Worm (Caenorhabditis elegans) whole organism, L3 larva: Measurements from ENCODE around the gene nhr-37.

Source experiments
- ceh-16 ChIP-seq: sonication (generic microtip); optimal IDR thresholded peaks from 2 replicates; lab custom pipeline; 2017; ENCODE audit warnings: missing biosample characterization, missing genetic modification characterization
- elt-2 ChIP-seq: sonication (generic microtip); optimal IDR thresholded peaks from 2 replicates; lab custom pipeline; 2016; ENCODE audit warnings: missing genetic modification reagents, mild to moderate bottlenecking, missing genetic modification characterization, missing compliant biosample characterization
- fos-1 ChIP-seq: fragments of 150-350 bp; optimal IDR thresholded peaks from 2 replicates; lab custom pipeline; 2014; ENCODE audit warnings: missing biosample characterization, missing genetic modification characterization
- jun-1 ChIP-seq: fragments of 150-350 bp; optimal IDR thresholded peaks from 2 replicates; lab custom pipeline; 2014; ENCODE audit warnings: missing biosample characterization, missing genetic modification reagents, missing genetic modification characterization
- nhr-12 ChIP-seq: fragments of 150-350 bp; optimal IDR thresholded peaks from 2 replicates; lab custom pipeline; 2014; ENCODE audit warnings: missing biosample characterization, missing genetic modification characterization
- nhr-23 ChIP-seq: fragments of 150-350 bp; optimal IDR thresholded peaks from 2 replicates; lab custom pipeline; 2014; ENCODE audit warnings: missing biosample characterization, missing genetic modification reagents, missing genetic modification characterization
- nhr-77 ChIP-seq: fragments of 150-350 bp; optimal IDR thresholded peaks from 2 replicates; lab custom pipeline; 2014; ENCODE audit warnings: missing biosample characterization, missing genetic modification characterization

ce11 chrV:6669520-6669919, 47.5 kb downstream of the nhr-37 start, which contains the start of gene cest-28:
- TF ChIP-seq fos-1 (no peak), nhr-23 (tag; lab: Kevin White, UChicago) (no peak), nhr-77 (no peak), elt-2 (tag; lab: Kevin White, UChicago) (no peak), jun-1 (tag; lab: Kevin White, UChicago) (no peak), ceh-16 (no peak), nhr-12 (tag; lab: Kevin White, UChicago) (no peak)
